Worm (Caenorhabditis elegans) whole organism, L1 larva: ENCODE measurements around the gene col-44.
A peak's percentile ranks its signal among the peaks of the same experiment; 100 is the strongest.

ENCODE experiments used
- Y116A8C.19 ChIP-seq: sonication (generic microtip); optimal IDR thresholded peaks from 2 replicates; lab custom pipeline; 2016; ENCODE audit warnings: missing compliant biosample characterization, missing genetic modification characterization, borderline replicate concordance
- ama-1 ChIP-seq: fragments of 150-350 bp; optimal IDR thresholded peaks from 2 replicates; lab custom pipeline; 2014
- blmp-1 ChIP-seq: fragments of 150-350 bp; optimal IDR thresholded peaks from 2 replicates; lab custom pipeline; 2014; ENCODE audit warnings: missing biosample characterization, missing genetic modification characterization
- ceh-63 ChIP-seq: fragments of 200-800 bp; sonication (Bioruptor generic); optimal IDR thresholded peaks from 2 replicates; lab custom pipeline; 2018; ENCODE audit warnings: mild to moderate bottlenecking, missing genetic modification characterization, missing compliant biosample characterization
- ceh-8 ChIP-seq: fragments of 200-800 bp; sonication (Bioruptor generic); optimal IDR thresholded peaks from 2 replicates; lab custom pipeline; 2018; ENCODE audit warnings: mild to moderate bottlenecking, missing genetic modification characterization, moderate library complexity, missing compliant biosample characterization
- ceh-82 ChIP-seq, 3 experiments: fragments of 150-350 bp in 1 of 3; sonication (generic microtip) in 2 of 3; optimal IDR thresholded peaks; 2 replicates each; lab custom pipeline; 2014 to 2017; ENCODE audit warnings: missing biosample characterization in 3 of 3, missing genetic modification characterization in 3 of 3
- ces-1 ChIP-seq: fragments of 150-350 bp; optimal IDR thresholded peaks from 2 replicates; lab custom pipeline; 2014; ENCODE audit warnings: missing biosample characterization, missing genetic modification reagents, missing genetic modification characterization
- dsc-1 ChIP-seq: sonication (generic microtip); optimal IDR thresholded peaks from 2 replicates; lab custom pipeline; 2016; ENCODE audit warnings: mild to moderate bottlenecking, missing genetic modification characterization, missing compliant biosample characterization
- efl-1 ChIP-seq, 4 experiments: fragments of 150-350 bp; optimal IDR thresholded peaks in 3 of 4; peaks in 1 of 4; 1 replicate in 1 of 4; 2 replicates in 3 of 4; lab custom pipeline; 2014; ENCODE audit warnings: missing biosample characterization in 2 of 4, missing genetic modification characterization in 2 of 4, missing genetic modification reagents in 2 of 4
- efl-3 ChIP-seq: fragments of 200-800 bp; sonication (Bioruptor generic); optimal IDR thresholded peaks from 2 replicates; lab custom pipeline; 2018; ENCODE audit warnings: mild to moderate bottlenecking, missing genetic modification characterization, missing compliant biosample characterization
- egl-27 ChIP-seq, 2 experiments: fragments of 150-350 bp in 1 of 2; sonication (generic microtip); optimal IDR thresholded peaks; 3 replicates each; lab custom pipeline; 2017 to 2018; ENCODE audit warnings: missing biosample characterization in 2 of 2, missing genetic modification characterization in 2 of 2, missing genetic modification reagents in 2 of 2
- elt-2 ChIP-seq: sonication (generic microtip); optimal IDR thresholded peaks from 2 replicates; lab custom pipeline; 2016; ENCODE audit warnings: missing genetic modification characterization, mild to moderate bottlenecking, inconsistent platforms, missing compliant biosample characterization, missing genetic modification reagents
- elt-3 ChIP-seq, 6 experiments: fragments of 150-350 bp in 1 of 6; sonication (generic microtip); optimal IDR thresholded peaks; 2 replicates each; lab custom pipeline; 2017 to 2018; ENCODE audit warnings: missing biosample characterization in 6 of 6, missing genetic modification characterization in 6 of 6, inconsistent platforms in 1 of 6
- fos-1 ChIP-seq: fragments of 150-350 bp; optimal IDR thresholded peaks from 2 replicates; lab custom pipeline; 2014; ENCODE audit warnings: missing biosample characterization, missing genetic modification characterization
- grh-1 ChIP-seq: fragments of 200-800 bp; sonication (Bioruptor generic); IDR thresholded peaks from 2 replicates; pipeline ENCODE4 v1.3.6; 2022; ENCODE audit warnings: missing genetic modification reagents, missing genetic modification characterization, missing compliant biosample characterization
- hlh-4 ChIP-seq: sonication (generic microtip); optimal IDR thresholded peaks from 2 replicates; lab custom pipeline; 2016; ENCODE audit warnings: mild to moderate bottlenecking, missing genetic modification characterization, missing compliant biosample characterization
- hpl-2 ChIP-seq: fragments of 150-350 bp; optimal IDR thresholded peaks from 2 replicates; lab custom pipeline; 2014; ENCODE audit warnings: missing biosample characterization, missing genetic modification reagents, missing genetic modification characterization
- jun-1 ChIP-seq: fragments of 150-350 bp; optimal IDR thresholded peaks from 2 replicates; lab custom pipeline; 2014; ENCODE audit warnings: missing biosample characterization, missing genetic modification reagents, missing genetic modification characterization
- lin-13 ChIP-seq: fragments of 150-350 bp; optimal IDR thresholded peaks from 2 replicates; lab custom pipeline; 2014; ENCODE audit warnings: missing biosample characterization, missing genetic modification reagents, missing genetic modification characterization
- lin-14 ChIP-seq: fragments of 200-800 bp; sonication (Bioruptor generic); optimal IDR thresholded peaks from 2 replicates; lab custom pipeline; 2018; ENCODE audit warnings: mild to moderate bottlenecking, missing genetic modification characterization, moderate library complexity, missing compliant biosample characterization
- lin-35 ChIP-seq, 2 experiments: fragments of 150-350 bp; optimal IDR thresholded peaks; 2 replicates each; lab custom pipeline; 2014; ENCODE audit warnings: missing biosample characterization in 2 of 2, missing genetic modification characterization in 2 of 2, missing genetic modification reagents in 2 of 2
- lir-3 ChIP-seq: sonication (generic microtip); optimal IDR thresholded peaks from 2 replicates; lab custom pipeline; 2016; ENCODE audit warnings: mild to moderate bottlenecking, missing genetic modification characterization, moderate library complexity, missing compliant biosample characterization; ENCODE audit not compliant: poor library complexity
- lsy-2 ChIP-seq, 2 experiments: fragments of 150-350 bp; optimal IDR thresholded peaks; 2 replicates each; lab custom pipeline; 2014; ENCODE audit warnings: missing biosample characterization in 2 of 2, missing genetic modification characterization in 2 of 2
- mdl-1 ChIP-seq, 2 experiments: fragments of 150-350 bp; optimal IDR thresholded peaks; 2 replicates each; lab custom pipeline; 2014 to 2017; ENCODE audit warnings: missing biosample characterization in 2 of 2, missing genetic modification characterization in 2 of 2, inconsistent platforms in 1 of 2
- nhr-11 ChIP-seq: fragments of 150-350 bp; optimal IDR thresholded peaks from 2 replicates; lab custom pipeline; 2014; ENCODE audit warnings: missing biosample characterization, missing genetic modification characterization
- nhr-12 ChIP-seq: sonication (generic microtip); optimal IDR thresholded peaks from 2 replicates; lab custom pipeline; 2017; ENCODE audit warnings: missing biosample characterization, missing genetic modification characterization
- nhr-20 ChIP-seq: sonication (generic microtip); optimal IDR thresholded peaks from 2 replicates; lab custom pipeline; 2016; ENCODE audit warnings: mild to moderate bottlenecking, missing genetic modification characterization, missing compliant biosample characterization
- nhr-237 ChIP-seq: fragments of 150-350 bp; optimal IDR thresholded peaks from 2 replicates; lab custom pipeline; 2014; ENCODE audit warnings: missing biosample characterization, missing genetic modification characterization
- nhr-47 ChIP-seq: sonication (generic microtip); optimal IDR thresholded peaks from 2 replicates; lab custom pipeline; 2016; ENCODE audit warnings: mild to moderate bottlenecking, missing genetic modification characterization, moderate library complexity, missing compliant biosample characterization
- nhr-71 ChIP-seq: sonication (generic microtip); optimal IDR thresholded peaks from 2 replicates; lab custom pipeline; 2016; ENCODE audit warnings: mild to moderate bottlenecking, missing genetic modification characterization, moderate library complexity, missing compliant biosample characterization
- nhr-76 ChIP-seq: sonication (generic microtip); optimal IDR thresholded peaks from 2 replicates; lab custom pipeline; 2017; ENCODE audit warnings: missing biosample characterization, missing genetic modification characterization
- nhr-77 ChIP-seq: fragments of 150-350 bp; optimal IDR thresholded peaks from 2 replicates; lab custom pipeline; 2014; ENCODE audit warnings: missing biosample characterization, missing genetic modification characterization
- nhr-84 ChIP-seq: sonication (generic microtip); optimal IDR thresholded peaks from 2 replicates; lab custom pipeline; 2017; ENCODE audit warnings: missing biosample characterization, missing genetic modification characterization
- nhr-85 ChIP-seq: sonication (generic microtip); peaks from one replicate; lab custom pipeline; 2016; ENCODE audit warnings: missing genetic modification characterization, inconsistent platforms, missing compliant biosample characterization
- nhr-90 ChIP-seq: sonication (generic microtip); optimal IDR thresholded peaks from 2 replicates; lab custom pipeline; 2016; ENCODE audit warnings: mild to moderate bottlenecking, missing genetic modification characterization, missing compliant biosample characterization; ENCODE audit not compliant: poor library complexity
- pag-3 ChIP-seq: sonication (generic microtip); optimal IDR thresholded peaks from 2 replicates; lab custom pipeline; 2017; ENCODE audit warnings: missing genetic modification characterization, mild to moderate bottlenecking, missing compliant biosample characterization, antibody characterized with exemption, borderline replicate concordance; ENCODE audit not compliant: insufficient read depth
- pax-3 ChIP-seq: fragments of 200-800 bp; sonication (Bioruptor generic); optimal IDR thresholded peaks from 2 replicates; lab custom pipeline; 2018; ENCODE audit warnings: mild to moderate bottlenecking, missing genetic modification characterization, moderate library complexity, missing compliant biosample characterization
- snpc-4 ChIP-seq: fragments of 150-350 bp; optimal IDR thresholded peaks from 2 replicates; lab custom pipeline; 2014; ENCODE audit warnings: missing biosample characterization, missing genetic modification characterization
- sup-37 ChIP-seq: fragments of 200-800 bp; sonication (Bioruptor generic); optimal IDR thresholded peaks from 2 replicates; lab custom pipeline; 2018; ENCODE audit warnings: mild to moderate bottlenecking, missing genetic modification characterization, missing compliant biosample characterization
- tbx-2 ChIP-seq: sonication (generic microtip); optimal IDR thresholded peaks from 2 replicates; lab custom pipeline; 2016; ENCODE audit warnings: missing genetic modification characterization, missing compliant biosample characterization
- unc-130 ChIP-seq: fragments of 150-350 bp; optimal IDR thresholded peaks from 2 replicates; lab custom pipeline; 2017; ENCODE audit warnings: missing biosample characterization, missing genetic modification characterization, inconsistent platforms
- unc-62 ChIP-seq: fragments of 150-350 bp; optimal IDR thresholded peaks from 2 replicates; lab custom pipeline; 2014; ENCODE audit warnings: missing biosample characterization, missing genetic modification reagents, missing genetic modification characterization
- unc-86 ChIP-seq: sonication (generic microtip); optimal IDR thresholded peaks from 2 replicates; lab custom pipeline; 2016; ENCODE audit warnings: missing genetic modification characterization, missing compliant biosample characterization
- unc-98 ChIP-seq: fragments of 200-800 bp; sonication (Bioruptor generic); IDR thresholded peaks from 2 replicates; pipeline ENCODE4 v1.3.6; 2022; ENCODE audit warnings: missing genetic modification characterization, missing compliant biosample characterization
- xbp-1 ChIP-seq: sonication (generic microtip); optimal IDR thresholded peaks from 2 replicates; lab custom pipeline; 2016; ENCODE audit warnings: missing genetic modification characterization, missing compliant biosample characterization
- ztf-11 ChIP-seq, 2 experiments: sonication (generic microtip); optimal IDR thresholded peaks; 2 replicates each; lab custom pipeline; 2016 to 2017; ENCODE audit warnings: missing genetic modification characterization in 2 of 2, missing biosample characterization in 1 of 2, missing compliant biosample characterization in 1 of 2
- ztf-4 ChIP-seq: fragments of 150-350 bp; optimal IDR thresholded peaks from 2 replicates; lab custom pipeline; 2014; ENCODE audit warnings: missing biosample characterization, missing genetic modification characterization

The col-44 gene

ce11 chrX:13591175-13591574, at the start of gene col-44:
Gene col-44, plus strand, starts transcription at chrX:13591475.
- TF ChIP-seq tbx-2 (tag; lab: Kevin White, UChicago) (no peak), ceh-82 (tag; optimal IDR thresholded peaks at IDR 0.05; lab: Kevin White, UChicago) (no peak), jun-1 (tag; lab: Kevin White, UChicago) (no peak), nhr-71 (no peak)

ce11 chrX:13542236-13542635, 49.0 kb upstream of the col-44 start, which contains the start of gene cah-4:
Gene cah-4, plus strand, starts transcription at chrX:13542574.
- peak; percentile 35 for TF ChIP-seq ama-1 (lab: Kevin White, UChicago)
- no peak for TF ChIP-seq nhr-71
- TF ChIP-seq nhr-85 (tag; lab: Kevin White, UChicago) = peak; percentile 63

DNA sequence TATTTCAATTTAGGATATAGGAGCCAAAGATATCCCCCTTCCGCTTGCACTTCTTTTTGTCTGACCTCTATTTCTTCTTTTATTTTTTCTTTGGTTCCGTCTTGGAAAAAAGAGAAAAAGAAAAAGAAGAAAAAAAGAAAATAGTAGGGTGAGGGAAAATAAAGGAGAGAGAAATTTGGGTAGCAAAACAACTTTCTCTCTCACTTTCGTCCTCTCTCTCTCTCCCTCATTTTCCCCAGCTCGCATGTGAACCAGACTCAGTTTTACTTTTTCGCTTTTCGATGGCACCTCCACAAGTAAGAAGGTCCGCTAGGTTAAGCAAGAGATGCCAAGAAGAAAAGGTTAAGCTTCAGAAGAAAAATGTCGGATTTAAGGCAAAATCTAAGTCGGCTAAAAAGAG, 48.5 kb upstream of the col-44 start:
- TF ChIP-seq lsy-2 (tag; optimal IDR thresholded peaks at IDR 0.05; lab: Kevin White, UChicago) (peak in 1 of 2 experiments; percentile 55), lin-13 (no peak), ztf-11 (tag; optimal IDR thresholded peaks at IDR 0.05; lab: Kevin White, UChicago) (no peak), ceh-8 (no peak), pax-3 (tag; lab: Kevin White, UChicago) (no peak), elt-2 (tag; lab: Kevin White, UChicago) (no peak), elt-3 (tag; optimal IDR thresholded peaks at IDR 0.05; lab: Kevin White, UChicago) (peak in 1 of 6 experiments; percentile 15), nhr-85 (tag; lab: Kevin White, UChicago) (no peak), jun-1 (tag; lab: Kevin White, UChicago) (no peak), sup-37 (GFP tag; lab: Kevin White, UChicago) (no peak), grh-1 (GFP tag; lab: Robert Waterston, UW) (no peak), nhr-237 (tag; lab: Kevin White, UChicago) (no peak), hpl-2 (GFP tag; lab: Kevin White, UChicago) (no peak), hlh-4 (tag; lab: Kevin White, UChicago) (no peak), nhr-12 (tag; lab: Kevin White, UChicago) (no peak), ztf-4 (tag; lab: Kevin White, UChicago) (no peak), nhr-11 (tag; lab: Kevin White, UChicago) (no peak), xbp-1 (tag; lab: Kevin White, UChicago) (no peak), unc-98 (no peak), nhr-76 (tag; lab: Kevin White, UChicago) (no peak), efl-1 (optimal IDR thresholded peaks at IDR 0.05; lab: Kevin White, UChicago) (no peak), efl-1 (GFP tag; optimal IDR thresholded peaks at IDR 0.05 in 1 of 2; lab: Kevin White, UChicago) (no peak), nhr-47 (peak; percentile 12), mdl-1 (tag; optimal IDR thresholded peaks at IDR 0.05; lab: Kevin White, UChicago) (peak in 1 of 2 experiments; percentile 21), fos-1 (no peak), lin-14 (GFP tag; lab: Kevin White, UChicago) (peak; percentile 76), snpc-4 (tag; lab: Kevin White, UChicago) (no peak), nhr-84 (tag; lab: Kevin White, UChicago) (no peak), nhr-90 (tag; lab: Kevin White, UChicago) (no peak), tbx-2 (tag; lab: Kevin White, UChicago) (peak; percentile 7), blmp-1 (tag; lab: Kevin White, UChicago) (peak; percentile 73), unc-130 (tag; lab: Kevin White, UChicago) (no peak), ceh-82 (tag; optimal IDR thresholded peaks at IDR 0.05; lab: Kevin White, UChicago) (peak in 1 of 3 experiments; percentile 15), egl-27 (tag; optimal IDR thresholded peaks at IDR 0.05; lab: Kevin White, UChicago) (no peak), nhr-77 (tag; lab: Kevin White, UChicago) (no peak), unc-86 (tag; lab: Kevin White, UChicago) (no peak), nhr-20 (tag; lab: Kevin White, UChicago) (no peak), ceh-63 (no peak), dsc-1 (tag; lab: Kevin White, UChicago) (no peak), Y116A8C.19 (tag; lab: Kevin White, UChicago) (no peak), ces-1 (GFP tag; lab: Kevin White, UChicago) (no peak), lin-35 (GFP tag; optimal IDR thresholded peaks at IDR 0.05; lab: Kevin White, UChicago) (no peak), pag-3 (tag; lab: Kevin White, UChicago) (peak; percentile 26), lir-3 (tag; lab: Kevin White, UChicago) (no peak), unc-62 (no peak), efl-3 (GFP tag; lab: Kevin White, UChicago) (no peak)
